Worm (Caenorhabditis elegans): ENCODE measurements around the gene srlf-11.

The srlf-11 gene

ce11 chrIV:10869642-10870041 lies 16.2 kb downstream of the srlf-11 start:
- TF ChIP-seq lin-15B (tag; optimal IDR thresholded peaks at IDR 0.05) (no peak), unc-62 (GFP tag; optimal IDR thresholded peaks at IDR 0.05) (no peak), nhr-28 (tag; optimal IDR thresholded peaks at IDR 0.05) (no peak), mml-1 (tag; optimal IDR thresholded peaks at IDR 0.05) (no peak), snpc-4 (tag; optimal IDR thresholded peaks at IDR 0.05) (no peak), lsy-12 (tag; optimal IDR thresholded peaks at IDR 0.05) (no peak), nhr-237 (tag; optimal IDR thresholded peaks at IDR 0.05) (no peak), R02D3.7 (tag; optimal IDR thresholded peaks at IDR 0.05) (no peak), nhr-11 (tag; optimal IDR thresholded peaks at IDR 0.05) (no peak), zag-1 (tag; optimal IDR thresholded peaks at IDR 0.05) (no peak), egl-27 (tag; optimal IDR thresholded peaks at IDR 0.05) (no peak), jun-1 (tag; optimal IDR thresholded peaks at IDR 0.05) (no peak), fkh-2 (tag; optimal IDR thresholded peaks at IDR 0.05) (no peak), ceh-16 (tag; optimal IDR thresholded peaks at IDR 0.05) (no peak), ztf-4 (tag; optimal IDR thresholded peaks at IDR 0.05) (no peak), hmg-11 (tag; optimal IDR thresholded peaks at IDR 0.05) (no peak)

DNA sequence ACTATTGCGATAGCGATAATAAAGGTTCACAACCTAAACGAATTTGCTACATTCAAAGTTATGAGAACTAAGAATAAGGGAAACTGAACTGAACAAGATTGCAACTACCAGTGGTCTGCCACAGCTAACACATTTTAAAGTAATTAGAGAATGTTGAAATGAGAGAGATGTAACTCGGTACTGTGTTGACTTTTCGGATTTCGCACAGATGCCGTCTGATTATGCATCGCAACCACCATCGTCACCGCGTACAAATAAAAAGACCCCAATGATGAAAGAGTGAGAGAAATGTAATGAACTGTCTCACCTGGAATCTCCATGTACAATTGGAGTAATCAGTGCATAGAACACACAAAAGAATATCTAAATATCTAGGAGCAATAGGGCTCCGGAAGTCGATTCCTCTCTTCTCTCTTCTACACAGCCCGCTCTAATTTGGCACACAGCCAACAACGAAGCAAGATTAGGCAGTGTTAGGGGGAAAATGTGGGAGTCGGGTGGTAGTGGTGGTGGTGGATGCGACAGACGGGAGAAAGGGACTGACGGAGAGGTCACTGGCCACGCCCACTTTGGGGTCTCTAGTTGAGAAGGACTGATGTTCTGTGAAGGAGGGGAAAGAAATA lies 17.1 kb downstream of the srlf-11 start, which contains the start of gene F13E9.11:
Gene F13E9.11 (minus strand): TSS at position 507 of the 623 bp plus-strand sequence.
- peak; percentile 35 for TF ChIP-seq nfya-1 (tag; optimal IDR thresholded peaks at IDR 0.05; ENCODE audit: insufficient read depth)
- no peak for TF ChIP-seq lin-39 (tag; optimal IDR thresholded peaks at IDR 0.05)
- no peak for TF ChIP-seq unc-62 (GFP tag; optimal IDR thresholded peaks at IDR 0.05)
- TF ChIP-seq ZK546.5 (tag; optimal IDR thresholded peaks at IDR 0.05): no peak
- peak; percentile 8 for TF ChIP-seq hmg-11 (tag; optimal IDR thresholded peaks at IDR 0.05)

- TF ChIP-seq ceh-82 (tag; optimal IDR thresholded peaks at IDR 0.05) (no peak), pha-4 (tag; optimal IDR thresholded peaks at IDR 0.05) (peak; percentile 68)
These were observed 18.3 kb downstream of the srlf-11 start for ce11 chrIV:10867370-10868146.

ce11 chrIV:10864031-10864430 lies 21.8 kb downstream of the srlf-11 start, which contains the start of gene nish-1:
TSS of gene nish-1 (plus strand) at chrIV:10864331.
- no peak for TF ChIP-seq fkh-10 (GFP tag; optimal IDR thresholded peaks at IDR 0.05)
- no peak for TF ChIP-seq jun-1 (tag; optimal IDR thresholded peaks at IDR 0.05)
- no peak for TF ChIP-seq mml-1 (tag; optimal IDR thresholded peaks at IDR 0.05)
- TF ChIP-seq skn-1 (tag; optimal IDR thresholded peaks at IDR 0.05): no peak
- TF ChIP-seq egl-27 (tag; optimal IDR thresholded peaks at IDR 0.05): no peak
- TF ChIP-seq snpc-4 (tag; optimal IDR thresholded peaks at IDR 0.05): no peak
- TF ChIP-seq hmg-11 (tag; optimal IDR thresholded peaks at IDR 0.05): no peak

DNA sequence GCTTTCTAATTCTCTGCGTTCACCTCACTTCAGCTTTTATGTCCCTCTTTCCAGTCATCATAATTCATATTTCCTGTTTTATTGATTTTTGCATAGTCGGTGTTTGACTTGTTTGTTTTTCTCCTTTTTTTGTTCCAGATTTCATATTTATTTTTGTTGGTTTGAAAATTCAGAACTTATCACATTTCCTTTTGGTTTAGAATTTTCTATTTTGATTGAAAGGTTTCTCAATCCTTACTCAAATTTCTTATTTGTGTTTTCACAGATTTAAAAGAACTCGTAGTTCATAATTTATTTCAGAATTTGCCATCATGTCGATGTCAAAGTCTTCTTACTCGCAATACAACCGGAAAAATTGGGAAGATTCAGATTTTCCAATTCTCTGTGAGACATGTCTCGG lies 24.7 kb downstream of the srlf-11 start, which contains the start of gene rbm-22:
Gene rbm-22 (plus strand): TSS at position 301 of the 400 bp plus-strand sequence.
- TF ChIP-seq ceh-28 (tag; optimal IDR thresholded peaks at IDR 0.05) (peak; percentile 16), lin-15B (tag; optimal IDR thresholded peaks at IDR 0.05) (no peak), pha-4 (tag; optimal IDR thresholded peaks at IDR 0.05) (no peak), nhr-237 (tag; optimal IDR thresholded peaks at IDR 0.05) (no peak)

DNA sequence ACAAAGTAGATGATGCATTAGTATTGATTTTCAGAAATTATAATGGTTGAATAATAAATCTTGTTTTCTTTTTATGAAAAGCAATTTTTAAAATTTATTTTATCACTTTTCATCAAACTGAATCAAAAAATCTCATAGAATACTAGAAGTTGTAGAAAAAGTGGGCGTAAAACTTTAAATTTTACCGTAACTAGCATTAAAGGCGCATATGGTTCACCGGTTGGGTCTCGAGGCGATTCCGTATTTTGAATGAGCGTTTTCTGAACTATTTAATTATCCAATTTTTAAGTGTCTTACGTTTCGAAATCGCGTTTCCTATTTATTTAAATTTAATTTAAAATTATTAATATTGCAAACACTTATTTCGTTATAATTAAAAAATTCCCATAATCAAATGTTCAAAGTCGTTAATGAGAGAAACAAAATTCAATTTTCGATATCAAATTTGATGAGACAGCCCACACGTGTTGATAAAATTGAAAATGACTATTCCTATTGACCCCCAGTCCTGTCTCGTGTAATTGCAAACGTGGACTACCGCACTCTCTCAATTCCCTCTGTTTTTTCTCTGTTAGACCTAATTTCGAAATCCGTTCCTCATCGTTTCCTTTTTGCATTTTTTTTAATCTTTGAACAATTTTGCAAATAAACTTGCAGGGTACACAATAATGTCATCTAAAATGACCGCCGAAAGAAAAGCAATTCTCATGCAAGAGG lies 27.4 kb downstream of the srlf-11 start, which contains the start of the genes T11G6.2 and hars-1:
Gene T11G6.2 (minus strand): TSS at position 197 of the 717 bp plus-strand sequence.
Gene hars-1 (plus strand): TSS at position 658 of the 717 bp plus-strand sequence.
- TF ChIP-seq hmg-11 (tag; optimal IDR thresholded peaks at IDR 0.05) (peak; percentile 29), nhr-25 (tag; optimal IDR thresholded peaks at IDR 0.05) (peak; percentile 9), mdl-1 (tag; optimal IDR thresholded peaks at IDR 0.05) (peak; percentile 3), R02D3.7 (tag; optimal IDR thresholded peaks at IDR 0.05) (no peak), nhr-23 (tag; optimal IDR thresholded peaks at IDR 0.05) (peak; percentile 37), lin-39 (tag; optimal IDR thresholded peaks at IDR 0.05) (peak; percentile 33), lin-15B (tag; optimal IDR thresholded peaks at IDR 0.05) (peak; percentile 42), nhr-43 (tag; optimal IDR thresholded peaks at IDR 0.05; ENCODE audit: poor library complexity, severe bottlenecking) (no peak), ZK546.5 (tag; optimal IDR thresholded peaks at IDR 0.05) (no peak), ceh-82 (tag; optimal IDR thresholded peaks at IDR 0.05) (no peak), pqm-1 (tag; optimal IDR thresholded peaks at IDR 0.05) (peak; percentile 80), elt-2 (tag; optimal IDR thresholded peaks at IDR 0.05) (peak; percentile 73), pha-4 (tag; optimal IDR thresholded peaks at IDR 0.05) (peak; percentile 45), nfya-1 (tag; optimal IDR thresholded peaks at IDR 0.05; ENCODE audit: insufficient read depth) (peak; percentile 39), snpc-4 (tag; optimal IDR thresholded peaks at IDR 0.05) (peak; percentile 33)
